Worm (Caenorhabditis elegans): ENCODE results near the gene M162.15.
A peak's percentile ranks its signal among the peaks of the same experiment; 100 is the strongest.

M162.15 gene

ce11 chrV:19794931-19795330 lies 23.4 kb upstream of the M162.15 start, which contains the start of gene M162.7:
TSS of gene M162.7 (minus strand) at chrV:19795031.
- TF ChIP-seq C34F6.9 (tag; optimal IDR thresholded peaks at IDR 0.05) (no peak), ceh-82 (tag; optimal IDR thresholded peaks at IDR 0.05) (no peak), peb-1 (tag; optimal IDR thresholded peaks at IDR 0.05) (no peak), ZK546.5 (tag; optimal IDR thresholded peaks at IDR 0.05) (no peak), blmp-1 (tag; optimal IDR thresholded peaks at IDR 0.05; ENCODE audit: insufficient read depth) (no peak), mab-5 (tag; optimal IDR thresholded peaks at IDR 0.05) (no peak), Y55F3AM.14 (GFP tag; optimal IDR thresholded peaks at IDR 0.05) (no peak)

- TF ChIP-seq elt-1 (tag; optimal IDR thresholded peaks at IDR 0.05): no peak
- TF ChIP-seq fos-1 (tag; optimal IDR thresholded peaks at IDR 0.05): no peak
- TF ChIP-seq elt-3 (tag; optimal IDR thresholded peaks at IDR 0.05): no peak
- no peak for TF ChIP-seq nhr-237 (tag; optimal IDR thresholded peaks at IDR 0.05)
- no peak for TF ChIP-seq nhr-11 (tag; optimal IDR thresholded peaks at IDR 0.05)
- no peak for TF ChIP-seq ama-1 (optimal IDR thresholded peaks at IDR 0.05)
- TF ChIP-seq zag-1 (tag; optimal IDR thresholded peaks at IDR 0.05): no peak
- TF ChIP-seq unc-62 (GFP tag; optimal IDR thresholded peaks at IDR 0.05): no peak
- TF ChIP-seq gmeb-1 (tag; optimal IDR thresholded peaks at IDR 0.05): no peak
- no peak for TF ChIP-seq nhr-23 (tag; optimal IDR thresholded peaks at IDR 0.05)
- no peak for TF ChIP-seq sma-3 (GFP tag; optimal IDR thresholded peaks at IDR 0.05)
- no peak for TF ChIP-seq R02D3.7 (tag; optimal IDR thresholded peaks at IDR 0.05)
- no peak for TF ChIP-seq ceh-82 (tag; optimal IDR thresholded peaks at IDR 0.05)
- no peak for TF ChIP-seq crh-2 (tag; optimal IDR thresholded peaks at IDR 0.05)
- no peak for TF ChIP-seq nhr-10 (tag; optimal IDR thresholded peaks at IDR 0.05)
- TF ChIP-seq nhr-12 (tag; optimal IDR thresholded peaks at IDR 0.05): no peak
- no peak for TF ChIP-seq snpc-4 (tag; optimal IDR thresholded peaks at IDR 0.05)
- TF ChIP-seq ztf-1 (GFP tag; conservative IDR thresholded peaks at IDR 0.05): no peak
Observed at ce11 chrV:19790248-19790647, 18.7 kb upstream of the M162.15 start.

ce11 chrV:19788360-19788759 lies 16.8 kb upstream of the M162.15 start, which contains the start of gene clec-258:
TSS of gene clec-258 (plus strand) at chrV:19788440.
- peak; percentile 72 for TF ChIP-seq fos-1 (tag; optimal IDR thresholded peaks at IDR 0.05)
- TF ChIP-seq lin-39 (tag; optimal IDR thresholded peaks at IDR 0.05): no peak

- TF ChIP-seq sma-9 (GFP tag; optimal IDR thresholded peaks at IDR 0.05) (no peak), sma-9 (tag; optimal IDR thresholded peaks at IDR 0.05) (no peak), mab-5 (tag; optimal IDR thresholded peaks at IDR 0.05) (no peak), egl-27 (tag; optimal IDR thresholded peaks at IDR 0.05) (no peak), nhr-21 (tag; optimal IDR thresholded peaks at IDR 0.05) (no peak), blmp-1 (tag; optimal IDR thresholded peaks at IDR 0.05; ENCODE audit: insufficient read depth) (no peak)
Observed at ce11 chrV:19783829-19784228, 12.3 kb upstream of the M162.15 start, which contains the start of gene srt-45. TSS of gene srt-45 (plus strand) at chrV:19784129.

ce11 chrV:19779220-19779619 lies 7.7 kb upstream of the M162.15 start:
- TF ChIP-seq lin-39 (tag; optimal IDR thresholded peaks at IDR 0.05) (no peak), nhr-237 (tag; optimal IDR thresholded peaks at IDR 0.05) (no peak), egl-27 (tag; optimal IDR thresholded peaks at IDR 0.05) (no peak), ztf-1 (GFP tag; conservative IDR thresholded peaks at IDR 0.05) (no peak), crh-2 (tag; optimal IDR thresholded peaks at IDR 0.05) (no peak), unc-62 (GFP tag; optimal IDR thresholded peaks at IDR 0.05) (no peak), ceh-16 (tag; optimal IDR thresholded peaks at IDR 0.05) (no peak), nhr-11 (tag; optimal IDR thresholded peaks at IDR 0.05) (no peak), nhr-12 (tag; optimal IDR thresholded peaks at IDR 0.05) (no peak), F13H6.1 (tag; optimal IDR thresholded peaks at IDR 0.05) (no peak), mdl-1 (tag; optimal IDR thresholded peaks at IDR 0.05) (no peak), ama-1 (optimal IDR thresholded peaks at IDR 0.05) (no peak), mab-5 (tag; optimal IDR thresholded peaks at IDR 0.05) (no peak), elt-3 (tag; optimal IDR thresholded peaks at IDR 0.05) (no peak), sem-4 (tag; optimal IDR thresholded peaks at IDR 0.05) (no peak), nhr-10 (tag; optimal IDR thresholded peaks at IDR 0.05) (no peak), sma-3 (GFP tag; optimal IDR thresholded peaks at IDR 0.05) (no peak), R02D3.7 (tag; optimal IDR thresholded peaks at IDR 0.05) (no peak)

DNA sequence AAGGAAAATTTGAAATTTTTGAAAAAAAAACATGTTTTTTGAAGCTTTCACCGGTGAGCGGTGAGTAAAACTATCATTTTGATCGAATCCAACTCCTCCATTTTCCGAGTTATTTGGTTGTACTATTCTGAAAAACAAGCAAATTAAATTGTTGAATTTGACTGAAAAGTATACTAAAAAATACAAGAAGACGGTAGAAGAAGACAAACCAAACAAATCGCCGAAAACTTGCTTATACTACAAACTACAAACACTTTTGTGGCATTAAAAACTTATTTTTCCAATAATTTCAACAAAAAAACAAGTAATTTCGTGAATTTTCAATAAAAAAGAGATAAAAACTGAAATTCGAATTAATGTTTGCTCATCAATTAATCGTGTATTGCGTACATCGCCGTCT lies 7.0 kb upstream of the M162.15 start, which contains the start of gene fbxa-194:
TSS of gene fbxa-194 (minus strand) at position 101 of the 400 bp plus-strand sequence.
- TF ChIP-seq sma-3 (GFP tag; optimal IDR thresholded peaks at IDR 0.05) (no peak), snpc-4 (tag; optimal IDR thresholded peaks at IDR 0.05) (no peak), lin-11 (tag; optimal IDR thresholded peaks at IDR 0.05) (no peak), lin-39 (tag; optimal IDR thresholded peaks at IDR 0.05) (no peak), egl-27 (tag; optimal IDR thresholded peaks at IDR 0.05) (no peak), nhr-12 (tag; optimal IDR thresholded peaks at IDR 0.05) (no peak), nhr-77 (tag; optimal IDR thresholded peaks at IDR 0.05) (no peak), sem-4 (tag; optimal IDR thresholded peaks at IDR 0.05) (no peak), ztf-1 (GFP tag; conservative IDR thresholded peaks at IDR 0.05) (no peak), lsy-2 (tag; optimal IDR thresholded peaks at IDR 0.05) (no peak), elt-3 (tag; optimal IDR thresholded peaks at IDR 0.05) (no peak), R02D3.7 (tag; optimal IDR thresholded peaks at IDR 0.05) (no peak), fos-1 (tag; optimal IDR thresholded peaks at IDR 0.05) (no peak)

All from whole organism, L2 larva.